Fruit fly (Drosophila melanogaster) whole organism, wandering third instar larva: ENCODE measurements around the gene CG10650.

Source experiments
- Mio ChIP-seq: sonication (Bioruptor generic); optimal IDR thresholded peaks from 2 replicates; lab custom pipeline; 2016; ENCODE audit warnings: missing biosample characterization, missing genetic modification characterization
- psq ChIP-seq: fragments of 200-800 bp; sonication (Bioruptor generic); optimal IDR thresholded peaks from 3 replicates; lab custom pipeline; 2017; ENCODE audit warnings: missing biosample characterization, mild to moderate bottlenecking, missing genetic modification characterization, moderate library complexity
- sv ChIP-seq: fragments of 200-800 bp; sonication (Bioruptor generic); optimal IDR thresholded peaks from 3 replicates; lab custom pipeline; 2016; ENCODE audit warnings: missing biosample characterization, missing genetic modification characterization

- TF ChIP-seq psq: no peak
- no peak for TF ChIP-seq Mio (GFP tag; lab: Kevin White, UChicago)
- no peak for TF ChIP-seq sv (GFP tag; lab: Kevin White, UChicago)
Observed at dm6 chr2L:18984158-18984557, 11.6 kb downstream of the CG10650 start.
